Worm (Caenorhabditis elegans) whole organism, L1 larva: ENCODE results near the gene M02B1.3.

Source experiments
- ceh-82 ChIP-seq, 3 experiments: fragments of 150-350 bp in 1 of 3; sonication (generic microtip) in 2 of 3; optimal IDR thresholded peaks; 2 replicates each; lab custom pipeline; 2014 to 2017; ENCODE audit warnings: missing biosample characterization in 3 of 3, missing genetic modification characterization in 3 of 3
- ces-1 ChIP-seq: fragments of 150-350 bp; optimal IDR thresholded peaks from 2 replicates; lab custom pipeline; 2014; ENCODE audit warnings: missing biosample characterization, missing genetic modification reagents, missing genetic modification characterization
- efl-3 ChIP-seq: fragments of 200-800 bp; sonication (Bioruptor generic); optimal IDR thresholded peaks from 2 replicates; lab custom pipeline; 2018; ENCODE audit warnings: mild to moderate bottlenecking, missing genetic modification characterization, missing compliant biosample characterization
- fkh-10 ChIP-seq: sonication (generic microtip); optimal IDR thresholded peaks from 2 replicates; lab custom pipeline; 2017; ENCODE audit warnings: missing biosample characterization, missing genetic modification reagents, missing genetic modification characterization
- lsy-2 ChIP-seq, 2 experiments: fragments of 150-350 bp; optimal IDR thresholded peaks; 2 replicates each; lab custom pipeline; 2014; ENCODE audit warnings: missing biosample characterization in 2 of 2, missing genetic modification characterization in 2 of 2
- mdl-1 ChIP-seq, 2 experiments: fragments of 150-350 bp; optimal IDR thresholded peaks; 2 replicates each; lab custom pipeline; 2014 to 2017; ENCODE audit warnings: missing biosample characterization in 2 of 2, missing genetic modification characterization in 2 of 2, inconsistent platforms in 1 of 2
- nhr-11 ChIP-seq: fragments of 150-350 bp; optimal IDR thresholded peaks from 2 replicates; lab custom pipeline; 2014; ENCODE audit warnings: missing biosample characterization, missing genetic modification characterization
- nhr-90 ChIP-seq: sonication (generic microtip); optimal IDR thresholded peaks from 2 replicates; lab custom pipeline; 2016; ENCODE audit warnings: mild to moderate bottlenecking, missing genetic modification characterization, missing compliant biosample characterization; ENCODE audit not compliant: poor library complexity
- rnt-1 ChIP-seq: sonication (generic microtip); optimal IDR thresholded peaks from 2 replicates; lab custom pipeline; 2016; ENCODE audit warnings: mild to moderate bottlenecking, missing genetic modification characterization, moderate library complexity, missing compliant biosample characterization
- unc-30 ChIP-seq: sonication (generic microtip); optimal IDR thresholded peaks from 2 replicates; lab custom pipeline; 2017; ENCODE audit warnings: missing biosample characterization, missing genetic modification characterization
- ztf-11 ChIP-seq, 2 experiments: sonication (generic microtip); optimal IDR thresholded peaks; 2 replicates each; lab custom pipeline; 2016 to 2017; ENCODE audit warnings: missing genetic modification characterization in 2 of 2, missing biosample characterization in 1 of 2, missing compliant biosample characterization in 1 of 2

ce11 chrIV:12870315-12870714 lies 34.0 kb downstream of the M02B1.3 start:
- TF ChIP-seq nhr-11, result no peak
- no peak for TF ChIP-seq ztf-11 (tag; optimal IDR thresholded peaks at IDR 0.05; lab: Kevin White, UChicago)
- no peak for TF ChIP-seq ceh-82 (tag; optimal IDR thresholded peaks at IDR 0.05; lab: Kevin White, UChicago)
- TF ChIP-seq nhr-90 (tag; lab: Kevin White, UChicago), result no peak
- TF ChIP-seq unc-30 (tag; lab: Kevin White, UChicago), result no peak
- no peak for TF ChIP-seq ces-1 (GFP tag; lab: Kevin White, UChicago)
- TF ChIP-seq rnt-1 (tag; lab: Kevin White, UChicago), result no peak
- TF ChIP-seq fkh-10 (GFP tag; lab: Kevin White, UChicago), result no peak
- no peak for TF ChIP-seq mdl-1 (tag; optimal IDR thresholded peaks at IDR 0.05; lab: Kevin White, UChicago)
- TF ChIP-seq lsy-2 (tag; optimal IDR thresholded peaks at IDR 0.05; lab: Kevin White, UChicago), result no peak
- TF ChIP-seq efl-3 (GFP tag; lab: Kevin White, UChicago), result no peak
